Fruit fly (Drosophila melanogaster): ENCODE results near the gene CG4558.

The CG4558 gene

DNA sequence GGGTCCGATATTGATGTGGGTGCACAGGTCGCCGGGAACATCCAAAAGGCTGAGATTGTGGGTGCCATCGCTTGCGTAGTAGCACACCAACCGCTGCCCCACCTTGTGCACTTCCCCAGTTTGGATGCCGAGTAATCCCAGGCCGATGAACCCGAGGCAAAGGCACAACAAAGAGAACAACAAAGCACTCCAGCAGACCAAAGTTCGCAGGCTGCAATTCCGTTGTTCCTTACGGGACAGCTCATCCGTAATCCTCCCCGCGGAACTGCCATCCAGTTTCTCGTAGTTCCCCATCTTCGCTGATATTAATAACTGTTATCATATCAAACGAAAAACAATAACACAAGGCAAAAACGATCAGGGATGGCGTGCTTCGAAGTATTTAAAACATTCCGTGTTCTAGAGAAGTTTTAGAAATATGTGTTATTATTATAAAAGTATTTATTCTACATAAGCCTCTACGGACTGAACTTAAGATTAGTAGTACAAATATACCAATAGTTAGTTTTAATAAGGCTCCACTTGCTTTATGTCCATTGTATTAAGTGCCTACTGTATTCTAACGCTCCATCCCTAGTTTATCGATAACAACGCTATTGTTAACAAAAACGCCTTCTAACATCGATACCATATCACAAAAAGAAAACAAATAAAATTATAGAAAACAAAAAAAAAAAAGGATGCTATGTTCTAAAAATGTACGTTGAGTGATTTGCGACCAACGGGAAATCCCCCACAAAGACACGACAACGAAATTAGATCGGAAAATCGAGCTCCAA is at the start of gene CG4558, which contains the start of gene Cht11 (continued):
- TF ChIP-seq D (optimal IDR thresholded peaks at IDR 0.05) (no peak), D (GFP tag; optimal IDR thresholded peaks at IDR 0.05) (peak; percentile 81), CG10267 (tag; optimal IDR thresholded peaks at IDR 0.05) (peak; percentile 77), salm (tag; optimal IDR thresholded peaks at IDR 0.05) (no peak), gt (GFP tag; IDR thresholded peaks at IDR 0.05) (peak; percentile 16; the same call in 1 of the 2 replicates), abd-A (tag; optimal IDR thresholded peaks at IDR 0.05) (peak; percentile 49), CG11247 (GFP tag; IDR thresholded peaks at IDR 0.05) (peak; percentile 76), esg (GFP tag; conservative IDR thresholded peaks at IDR 0.05) (peak; percentile 77), CG3407 (GFP tag; optimal IDR thresholded peaks at IDR 0.05) (peak; percentile 41), CG8290 (GFP tag; optimal IDR thresholded peaks at IDR 0.05) (peak; percentile 62), CG8290 (tag; optimal IDR thresholded peaks at IDR 0.05) (peak in 1 of 2 experiments; percentile 56), ftz-f1 (GFP tag; optimal IDR thresholded peaks at IDR 0.05) (no peak), CG13287 (GFP tag; IDR thresholded peaks at IDR 0.05; ENCODE audit: partially characterized antibody) (peak; percentile 70), CG10366 (GFP tag; IDR thresholded peaks at IDR 0.05) (peak; percentile 81), schlank (tag; optimal IDR thresholded peaks at IDR 0.05) (peak; percentile 7), CG11504 (tag; optimal IDR thresholded peaks at IDR 0.05) (peak; percentile 85), Ssrp (tag; optimal IDR thresholded peaks at IDR 0.05) (peak; percentile 81), CG10321 (GFP tag; IDR thresholded peaks at IDR 0.05) (0 out of 2 replicates have a peak, but pooled peaks have one; percentile 52), CG1603 (tag; optimal IDR thresholded peaks at IDR 0.05) (peak; percentile 68), CG18764 (GFP tag; optimal IDR thresholded peaks at IDR 0.05) (peak; percentile 47), CG30431 (GFP tag; optimal IDR thresholded peaks at IDR 0.05) (peak; percentile 52), Mes4 (GFP tag; optimal IDR thresholded peaks at IDR 0.05) (peak; percentile 34), CG32532 (GFP tag; IDR thresholded peaks at IDR 0.05) (peak; percentile 86), jing (GFP tag; optimal IDR thresholded peaks at IDR 0.05) (peak; percentile 30), Stat92E (GFP tag; optimal IDR thresholded peaks at IDR 0.05) (peak in 1 of 3 experiments; percentile 2), phol (tag; optimal IDR thresholded peaks at IDR 0.05) (peak; percentile 85), ap (GFP tag; IDR thresholded peaks at IDR 0.05) (peak; percentile 63), Bteb2 (GFP tag; optimal IDR thresholded peaks at IDR 0.05) (peak; percentile 47), MTF-1 (GFP tag; optimal IDR thresholded peaks at IDR 0.05; ENCODE audit: borderline replicate concordance) (no peak), mld (GFP tag; IDR thresholded peaks at IDR 0.05; ENCODE audit: partially characterized antibody) (no peak), amos (GFP tag; IDR thresholded peaks at IDR 0.05; ENCODE audit: partially characterized antibody) (peak; percentile 50; the same call in 1 of the 2 replicates), CG9609 (GFP tag; optimal IDR thresholded peaks at IDR 0.05) (peak; percentile 39), slbo (GFP tag; IDR thresholded peaks at IDR 0.05) (peak; percentile 91), row (GFP tag; IDR thresholded peaks at IDR 0.05) (peak; percentile 96), CG15514 (GFP tag; optimal IDR thresholded peaks at IDR 0.05) (peak; percentile 81), run (tag; optimal IDR thresholded peaks at IDR 0.05) (peak; percentile 10), ssp (GFP tag; IDR thresholded peaks at IDR 0.05) (peak; percentile 69), CoRest (tag; optimal IDR thresholded peaks at IDR 0.05) (peak; percentile 90), C15 (GFP tag; IDR thresholded peaks at IDR 0.05) (peak; percentile 76; the same call in 1 of the 3 replicates), her (GFP tag; optimal IDR thresholded peaks at IDR 0.05) (no peak), TFAM (GFP tag; optimal IDR thresholded peaks at IDR 0.05) (no peak), slou (GFP tag; optimal IDR thresholded peaks at IDR 0.05) (peak; percentile 54), sc (optimal IDR thresholded peaks at IDR 0.05) (no peak), sc (GFP tag; optimal IDR thresholded peaks at IDR 0.05) (peak; percentile 50), CG17359 (tag; optimal IDR thresholded peaks at IDR 0.05) (peak; percentile 84), Ada2b (GFP tag; IDR thresholded peaks at IDR 0.05) (peak; percentile 77), MESR4 (GFP tag; optimal IDR thresholded peaks at IDR 0.05) (peak; percentile 25), CG14860 (GFP tag; IDR thresholded peaks at IDR 0.05; ENCODE audit: partially characterized antibody) (no peak; the same call in 2 of the 3 replicates), sna (GFP tag; IDR thresholded peaks at IDR 0.05; ENCODE audit: partially characterized antibody) (0 out of 2 replicates have a peak, but pooled peaks have one; percentile 14)

Measured in whole organism, embryonic.